Worm (Caenorhabditis elegans): Measurements from ENCODE around the gene cwn-2.

cwn-2 gene

DNA sequence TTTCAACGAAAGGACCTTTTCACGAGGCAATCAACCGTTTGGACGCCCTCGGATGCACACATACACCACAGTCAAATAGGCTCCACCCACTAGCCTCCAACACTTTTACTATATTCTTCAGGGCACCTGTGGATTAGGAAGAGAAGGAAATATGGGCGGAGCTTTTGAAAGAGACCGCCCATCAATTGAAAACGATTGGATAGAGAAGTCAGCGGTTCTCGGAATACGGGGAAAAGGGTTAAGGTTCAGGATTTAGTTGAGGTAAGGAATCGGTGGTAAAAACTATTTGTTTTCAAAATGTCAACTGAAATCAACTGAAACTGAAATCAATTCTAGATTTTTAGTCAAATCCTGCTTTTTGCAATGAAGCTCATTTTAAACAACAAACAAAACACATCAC lies 42.8 kb downstream of the cwn-2 start, which contains the start of gene egl-38:
TSS of gene egl-38 (minus strand) at position 101 of the 400 bp plus-strand sequence.
- no peak for TF ChIP-seq ceh-82 (tag; optimal IDR thresholded peaks at IDR 0.05)
- no peak for TF ChIP-seq pqm-1 (tag; optimal IDR thresholded peaks at IDR 0.05)
- TF ChIP-seq ceh-16 (tag; optimal IDR thresholded peaks at IDR 0.05) = no peak
- no peak for TF ChIP-seq egl-5 (tag; optimal IDR thresholded peaks at IDR 0.05)
- no peak for TF ChIP-seq fkh-10 (GFP tag; optimal IDR thresholded peaks at IDR 0.05)
- no peak for TF ChIP-seq ama-1 (optimal IDR thresholded peaks at IDR 0.05)

DNA sequence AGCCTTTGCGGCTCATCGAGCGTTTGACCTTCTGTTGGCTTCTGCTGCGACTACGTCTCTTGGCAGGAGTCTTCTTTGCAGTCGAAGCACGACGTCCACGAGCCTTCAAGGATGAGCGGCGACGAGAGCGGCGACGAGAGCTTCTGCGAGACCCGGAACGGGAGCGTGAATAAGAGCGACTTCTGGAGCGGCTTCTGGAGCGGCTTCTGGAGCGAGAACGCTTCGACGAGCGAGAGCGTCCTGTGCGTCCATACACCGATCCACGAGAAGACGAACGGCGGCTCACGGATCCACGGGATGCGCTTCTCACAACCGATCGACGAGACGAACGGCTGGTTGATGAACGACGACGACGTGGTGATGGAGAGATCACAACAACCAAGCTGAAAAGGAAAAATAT lies 43.3 kb downstream of the cwn-2 start:
- no peak for TF ChIP-seq pqm-1 (tag; optimal IDR thresholded peaks at IDR 0.05)
- no peak for TF ChIP-seq ceh-9 (tag; optimal IDR thresholded peaks at IDR 0.05)
- TF ChIP-seq ama-1 (optimal IDR thresholded peaks at IDR 0.05) = no peak
- no peak for TF ChIP-seq nhr-43 (tag; optimal IDR thresholded peaks at IDR 0.05; ENCODE audit: poor library complexity, severe bottlenecking)
- no peak for TF ChIP-seq lin-15B (tag; optimal IDR thresholded peaks at IDR 0.05)
- TF ChIP-seq snpc-4 (tag; optimal IDR thresholded peaks at IDR 0.05) = no peak
- no peak for TF ChIP-seq nfya-1 (tag; optimal IDR thresholded peaks at IDR 0.05; ENCODE audit: insufficient read depth)
- TF ChIP-seq jun-1 (tag; optimal IDR thresholded peaks at IDR 0.05) = no peak
- TF ChIP-seq elt-1 (tag; optimal IDR thresholded peaks at IDR 0.05) = no peak
- no peak for TF ChIP-seq nhr-11 (tag; optimal IDR thresholded peaks at IDR 0.05)
- TF ChIP-seq zag-1 (tag; optimal IDR thresholded peaks at IDR 0.05) = no peak
- no peak for TF ChIP-seq nhr-77 (tag; optimal IDR thresholded peaks at IDR 0.05)
- no peak for TF ChIP-seq fkh-2 (tag; optimal IDR thresholded peaks at IDR 0.05)
- TF ChIP-seq ztf-11 (tag; optimal IDR thresholded peaks at IDR 0.05) = no peak
- TF ChIP-seq elt-3 (tag; optimal IDR thresholded peaks at IDR 0.05) = no peak
- TF ChIP-seq pha-4 (tag; optimal IDR thresholded peaks at IDR 0.05) = no peak
- TF ChIP-seq ztf-4 (tag; optimal IDR thresholded peaks at IDR 0.05) = no peak
- no peak for TF ChIP-seq ceh-28 (tag; optimal IDR thresholded peaks at IDR 0.05)

ce11 chrIV:10111441-10111840 lies 43.8 kb downstream of the cwn-2 start, which contains the start of gene spch-1:
Gene spch-1, minus strand, starts transcription at chrIV:10111541.
- no peak for TF ChIP-seq skn-1 (tag; optimal IDR thresholded peaks at IDR 0.05)
- TF ChIP-seq nhr-43 (tag; optimal IDR thresholded peaks at IDR 0.05; ENCODE audit: poor library complexity, severe bottlenecking) = no peak
- TF ChIP-seq aly-2 (tag; optimal IDR thresholded peaks at IDR 0.05) = no peak
- TF ChIP-seq fkh-10 (GFP tag; optimal IDR thresholded peaks at IDR 0.05) = no peak
- no peak for TF ChIP-seq ztf-4 (tag; optimal IDR thresholded peaks at IDR 0.05)
- no peak for TF ChIP-seq elt-1 (tag; optimal IDR thresholded peaks at IDR 0.05)
- no peak for TF ChIP-seq egl-27 (tag; optimal IDR thresholded peaks at IDR 0.05)
- TF ChIP-seq lin-39 (tag; optimal IDR thresholded peaks at IDR 0.05) = no peak
- TF ChIP-seq unc-39 (tag; optimal IDR thresholded peaks at IDR 0.05) = no peak
- TF ChIP-seq lin-15B (tag; optimal IDR thresholded peaks at IDR 0.05) = no peak
- no peak for TF ChIP-seq fkh-2 (tag; optimal IDR thresholded peaks at IDR 0.05)
- no peak for TF ChIP-seq pha-4 (tag; optimal IDR thresholded peaks at IDR 0.05)
- no peak for TF ChIP-seq snpc-4 (tag; optimal IDR thresholded peaks at IDR 0.05)
- no peak for TF ChIP-seq ceh-16 (tag; optimal IDR thresholded peaks at IDR 0.05)
- no peak for TF ChIP-seq hmg-11 (tag; optimal IDR thresholded peaks at IDR 0.05)
- TF ChIP-seq daf-12 (tag; optimal IDR thresholded peaks at IDR 0.05) = no peak
- TF ChIP-seq ceh-82 (tag; optimal IDR thresholded peaks at IDR 0.05) = no peak
- no peak for TF ChIP-seq lsy-12 (tag; optimal IDR thresholded peaks at IDR 0.05)
- TF ChIP-seq tbx-2 (tag; optimal IDR thresholded peaks at IDR 0.05) = no peak
- no peak for TF ChIP-seq unc-62 (GFP tag; optimal IDR thresholded peaks at IDR 0.05)

ce11 chrIV:10112570-10112969 lies 45.0 kb downstream of the cwn-2 start, which contains the start of gene nsph-3.2:
Gene nsph-3.2, plus strand, starts transcription at chrIV:10112870.
- TF ChIP-seq mdl-1 (tag; optimal IDR thresholded peaks at IDR 0.05) = no peak
- TF ChIP-seq ztf-4 (tag; optimal IDR thresholded peaks at IDR 0.05) = no peak
- no peak for TF ChIP-seq ZK546.5 (tag; optimal IDR thresholded peaks at IDR 0.05)
- TF ChIP-seq nhr-25 (tag; optimal IDR thresholded peaks at IDR 0.05) = no peak
- no peak for TF ChIP-seq nhr-11 (tag; optimal IDR thresholded peaks at IDR 0.05)
- TF ChIP-seq ceh-28 (tag; optimal IDR thresholded peaks at IDR 0.05) = no peak
- no peak for TF ChIP-seq hmg-11 (tag; optimal IDR thresholded peaks at IDR 0.05)
- TF ChIP-seq nhr-23 (tag; optimal IDR thresholded peaks at IDR 0.05) = no peak
- TF ChIP-seq snpc-4 (tag; optimal IDR thresholded peaks at IDR 0.05) = no peak
- no peak for TF ChIP-seq nhr-77 (tag; optimal IDR thresholded peaks at IDR 0.05)
- no peak for TF ChIP-seq nhr-76 (tag; optimal IDR thresholded peaks at IDR 0.05)
- TF ChIP-seq R02D3.7 (tag; optimal IDR thresholded peaks at IDR 0.05) = no peak
- TF ChIP-seq skn-1 (tag; optimal IDR thresholded peaks at IDR 0.05) = no peak
- no peak for TF ChIP-seq eor-1 (tag; optimal IDR thresholded peaks at IDR 0.05)
- no peak for TF ChIP-seq unc-39 (tag; optimal IDR thresholded peaks at IDR 0.05)
- TF ChIP-seq zag-1 (tag; optimal IDR thresholded peaks at IDR 0.05) = no peak
- TF ChIP-seq daf-12 (tag; optimal IDR thresholded peaks at IDR 0.05) = no peak
- no peak for TF ChIP-seq fkh-2 (tag; optimal IDR thresholded peaks at IDR 0.05)
- no peak for TF ChIP-seq pqm-1 (tag; optimal IDR thresholded peaks at IDR 0.05)
- no peak for TF ChIP-seq fos-1 (tag; optimal IDR thresholded peaks at IDR 0.05)

Measured in whole organism, L3 larva.